Fruit fly (Drosophila melanogaster) whole organism, embryonic: ENCODE data around the gene Chd64.

Source experiments
- Atf6 ChIP-seq: fragments of 200-800 bp; sonication (Bioruptor generic); IDR thresholded peaks from 2 replicates; pipeline ENCODE4 v1.3.6; 2022; ENCODE audit warnings: missing biosample characterization, missing genetic modification characterization
- BEAF-32 ChIP-seq: fragments of 200-800 bp; sonication (Bioruptor generic); optimal IDR thresholded peaks from 3 replicates; lab custom pipeline; 2017; ENCODE audit warnings: missing biosample characterization, missing genetic modification characterization, mild to moderate bottlenecking, moderate library complexity, missing genetic modification reagents
- Blimp-1 ChIP-seq: fragments of 200-800 bp; sonication (Bioruptor generic); optimal IDR thresholded peaks from 3 replicates; lab custom pipeline; 2018; ENCODE audit warnings: missing biosample characterization, missing genetic modification characterization, mild to moderate bottlenecking, moderate library complexity, missing genetic modification reagents
- Bteb2 ChIP-seq: fragments of 200-800 bp; sonication (Bioruptor generic); optimal IDR thresholded peaks from 2 replicates; lab custom pipeline; 2016; ENCODE audit warnings: missing biosample characterization, missing genetic modification characterization
- CG1024 ChIP-seq: fragments of 200-800 bp; sonication (Bioruptor generic); IDR thresholded peaks from 2 replicates; pipeline ENCODE4 v1.3.6; 2022; ENCODE audit warnings: missing biosample characterization, missing genetic modification characterization
- CG10543 ChIP-seq: fragments of 200-800 bp; sonication (Bioruptor generic); optimal IDR thresholded peaks from 3 replicates; lab custom pipeline; 2017; ENCODE audit warnings: missing biosample characterization, mild to moderate bottlenecking, missing genetic modification characterization, moderate library complexity
- CG12299 ChIP-seq: fragments of 200-800 bp; sonication (Bioruptor generic); optimal IDR thresholded peaks from 2 replicates; lab custom pipeline; 2018; ENCODE audit warnings: missing biosample characterization, mild to moderate bottlenecking, missing genetic modification characterization
- CG13296 ChIP-seq: fragments of 200-800 bp; sonication (Bioruptor generic); optimal IDR thresholded peaks from 3 replicates; lab custom pipeline; 2018; ENCODE audit warnings: missing biosample characterization, mild to moderate bottlenecking, missing genetic modification characterization
- CG17912 ChIP-seq: fragments of 200-800 bp; sonication (Bioruptor generic); optimal IDR thresholded peaks from 2 replicates; lab custom pipeline; 2018; ENCODE audit warnings: missing biosample characterization, mild to moderate bottlenecking, missing genetic modification characterization
- CG31388 ChIP-seq: fragments of 200-800 bp; sonication (Bioruptor generic); optimal IDR thresholded peaks from 2 replicates; lab custom pipeline; 2016; ENCODE audit warnings: missing biosample characterization, missing genetic modification characterization
- CG34224 ChIP-seq: fragments of 200-800 bp; sonication (Bioruptor generic); IDR thresholded peaks from 3 replicates; pipeline ENCODE4 v1.3.6; 2022; ENCODE audit warnings: missing biosample characterization, missing genetic modification characterization; ENCODE audit not compliant: partially characterized antibody
- CG4617 ChIP-seq: fragments of 200-800 bp; sonication (Bioruptor generic); optimal IDR thresholded peaks from 3 replicates; lab custom pipeline; 2016; ENCODE audit warnings: missing biosample characterization, missing genetic modification characterization, borderline replicate concordance
- CG4707 ChIP-seq: fragments of 200-800 bp; sonication (Bioruptor generic); optimal IDR thresholded peaks from 2 replicates; lab custom pipeline; 2018; ENCODE audit warnings: missing biosample characterization, mild to moderate bottlenecking, missing genetic modification characterization, moderate library complexity
- CG4854 ChIP-seq: fragments of 200-800 bp; sonication (Bioruptor generic); optimal IDR thresholded peaks from 2 replicates; lab custom pipeline; 2016; ENCODE audit warnings: missing biosample characterization, missing genetic modification characterization, inconsistent platforms
- CG5953 ChIP-seq: fragments of 200-800 bp; sonication (Bioruptor generic); IDR thresholded peaks from 2 replicates; pipeline ENCODE4 v1.3.6; 2022; ENCODE audit warnings: missing biosample characterization, missing genetic modification characterization
- CG6689 ChIP-seq: fragments of 200-800 bp; sonication (Bioruptor generic); IDR thresholded peaks from 2 replicates; pipeline ENCODE4 v1.3.6; 2022; ENCODE audit warnings: missing biosample characterization, missing genetic modification characterization
- CG7963 ChIP-seq: fragments of 200-800 bp; sonication (Bioruptor generic); IDR thresholded peaks from 3 replicates; pipeline ENCODE4 v1.3.6; 2022; ENCODE audit warnings: missing biosample characterization, missing genetic modification characterization; ENCODE audit not compliant: partially characterized antibody
- CG8281 ChIP-seq: fragments of 200-800 bp; sonication (Bioruptor generic); optimal IDR thresholded peaks from 2 replicates; lab custom pipeline; 2018; ENCODE audit warnings: missing biosample characterization, mild to moderate bottlenecking, missing genetic modification characterization, moderate library complexity
- CG8359 ChIP-seq: fragments of 200-800 bp; sonication (Bioruptor generic); optimal IDR thresholded peaks from 2 replicates; lab custom pipeline; 2017; ENCODE audit warnings: missing biosample characterization, mild to moderate bottlenecking, missing genetic modification characterization, borderline replicate concordance
- CrebB ChIP-seq: fragments of 200-800 bp; sonication (Bioruptor generic); optimal IDR thresholded peaks from 3 replicates; lab custom pipeline; 2018; ENCODE audit warnings: missing biosample characterization, mild to moderate bottlenecking, missing genetic modification characterization
- Doc2 ChIP-seq: fragments of 200-800 bp; sonication (Bioruptor generic); IDR thresholded peaks from 2 replicates; pipeline ENCODE4 v1.3.6; 2022; ENCODE audit warnings: missing biosample characterization, missing genetic modification characterization
- ERR ChIP-seq: fragments of 200-800 bp; sonication (Bioruptor generic); optimal IDR thresholded peaks from 2 replicates; lab custom pipeline; 2016; ENCODE audit warnings: missing biosample characterization, missing genetic modification characterization
- Hand ChIP-seq: fragments of 200-800 bp; sonication (Bioruptor generic); optimal IDR thresholded peaks from 2 replicates; lab custom pipeline; 2017; ENCODE audit warnings: mild to moderate bottlenecking, missing biosample characterization, missing genetic modification reagents, missing genetic modification characterization
- Hmx ChIP-seq: fragments of 200-800 bp; sonication (Bioruptor generic); optimal IDR thresholded peaks from 2 replicates; lab custom pipeline; 2016; ENCODE audit warnings: missing biosample characterization, missing genetic modification characterization
- Hsf ChIP-seq: fragments of 200-800 bp; sonication (Bioruptor generic); optimal IDR thresholded peaks from 3 replicates; lab custom pipeline; 2016; ENCODE audit warnings: missing biosample characterization, missing genetic modification characterization
- Myb ChIP-seq: fragments of 200-800 bp; sonication (Bioruptor generic); optimal IDR thresholded peaks from 2 replicates; lab custom pipeline; 2016; ENCODE audit warnings: missing biosample characterization, missing genetic modification characterization
- Oaz ChIP-seq: fragments of 200-800 bp; sonication (Bioruptor generic); IDR thresholded peaks from 2 replicates; pipeline ENCODE4 v1.3.6; 2022; ENCODE audit warnings: missing biosample characterization, missing genetic modification characterization
- Ptx1 ChIP-seq: fragments of 200-800 bp; sonication (Bioruptor generic); IDR thresholded peaks from 2 replicates; pipeline ENCODE4 v1.3.6; 2022; ENCODE audit warnings: missing biosample characterization, missing genetic modification characterization
- Scr ChIP-seq: fragments of 200-800 bp; sonication (Bioruptor generic); IDR thresholded peaks from 2 replicates; pipeline ENCODE4 v1.3.6; 2022; ENCODE audit warnings: missing biosample characterization, missing genetic modification characterization; ENCODE audit not compliant: partially characterized antibody
- Sry-δ ChIP-seq: fragments of 200-800 bp; sonication (Bioruptor generic); optimal IDR thresholded peaks from 2 replicates; lab custom pipeline; 2016; ENCODE audit warnings: missing biosample characterization, missing genetic modification characterization
- Ssrp ChIP-seq: fragments of 200-800 bp; sonication (Bioruptor generic); optimal IDR thresholded peaks from 2 replicates; lab custom pipeline; 2018; ENCODE audit warnings: missing biosample characterization, mild to moderate bottlenecking, missing genetic modification characterization, moderate library complexity
- Taf1 ChIP-seq: fragments of 200-800 bp; sonication (Bioruptor generic); IDR thresholded peaks from 2 replicates; pipeline ENCODE4 v1.3.6; 2022; ENCODE audit warnings: missing biosample characterization, missing genetic modification characterization
- Tbp ChIP-seq: fragments of >200 bp; optimal IDR thresholded peaks from 2 replicates; lab custom pipeline; 2018; ENCODE audit warnings: missing biosample characterization, missing genetic modification characterization
- az2 ChIP-seq: fragments of 200-800 bp; sonication (Bioruptor generic); optimal IDR thresholded peaks from 3 replicates; lab custom pipeline; 2016; ENCODE audit warnings: missing biosample characterization, missing genetic modification characterization
- cg ChIP-seq: fragments of 200-800 bp; sonication (Bioruptor generic); optimal IDR thresholded peaks from 3 replicates; lab custom pipeline; 2019; ENCODE audit warnings: missing biosample characterization, mild to moderate bottlenecking, missing genetic modification characterization, moderate library complexity
- croc ChIP-seq: fragments of 200-800 bp; sonication (Bioruptor generic); conservative IDR thresholded peaks from 3 replicates; pipeline ENCODE4 v1.3.6; 2022; ENCODE audit warnings: missing biosample characterization, missing genetic modification characterization
- crol ChIP-seq: fragments of 200-800 bp; sonication (Bioruptor generic); IDR thresholded peaks from 2 replicates; pipeline ENCODE4 v1.3.6; 2022; ENCODE audit warnings: missing biosample characterization, missing genetic modification characterization
- cwo ChIP-seq: fragments of 200-800 bp; sonication (Bioruptor generic); optimal IDR thresholded peaks from 3 replicates; lab custom pipeline; 2017; ENCODE audit warnings: missing biosample characterization, missing genetic modification characterization, mild to moderate bottlenecking, moderate library complexity, missing genetic modification reagents
- dmrt11E ChIP-seq: fragments of 200-800 bp; sonication (Bioruptor generic); optimal IDR thresholded peaks from 3 replicates; lab custom pipeline; 2018; ENCODE audit warnings: missing biosample characterization, mild to moderate bottlenecking, missing genetic modification characterization, moderate library complexity
- gsb-n ChIP-seq: fragments of 200-800 bp; sonication (Bioruptor generic); optimal IDR thresholded peaks from 3 replicates; lab custom pipeline; 2018; ENCODE audit warnings: missing biosample characterization, mild to moderate bottlenecking, missing genetic modification characterization
- hth ChIP-seq: fragments of >200 bp; optimal IDR thresholded peaks from 2 replicates; lab custom pipeline; 2017; ENCODE audit warnings: inconsistent platforms
- ind ChIP-seq: fragments of 200-800 bp; sonication (Bioruptor generic); optimal IDR thresholded peaks from 3 replicates; lab custom pipeline; 2016; ENCODE audit warnings: missing biosample characterization, missing genetic modification characterization
- mirr ChIP-seq: fragments of 200-800 bp; sonication (Bioruptor generic); optimal IDR thresholded peaks from 3 replicates; lab custom pipeline; 2018; ENCODE audit warnings: missing biosample characterization, mild to moderate bottlenecking, missing genetic modification characterization
- odd ChIP-seq: fragments of 200-800 bp; sonication (Bioruptor generic); optimal IDR thresholded peaks from 2 replicates; lab custom pipeline; 2017; ENCODE audit warnings: missing biosample characterization, mild to moderate bottlenecking, missing genetic modification characterization
- pzg ChIP-seq: fragments of 200-800 bp; sonication (Bioruptor generic); optimal IDR thresholded peaks from 3 replicates; lab custom pipeline; 2018; ENCODE audit warnings: missing biosample characterization, mild to moderate bottlenecking, missing genetic modification characterization, moderate library complexity
- row ChIP-seq: fragments of 200-800 bp; sonication (Bioruptor generic); IDR thresholded peaks from 3 replicates; pipeline ENCODE4 v1.3.6; 2022; ENCODE audit warnings: missing biosample characterization, missing genetic modification characterization
- slou ChIP-seq: fragments of 200-800 bp; sonication (Bioruptor generic); optimal IDR thresholded peaks from 3 replicates; lab custom pipeline; 2016; ENCODE audit warnings: missing biosample characterization, missing genetic modification characterization
- tx ChIP-seq: fragments of 200-800 bp; sonication (Bioruptor generic); optimal IDR thresholded peaks from 2 replicates; lab custom pipeline; 2016; ENCODE audit warnings: missing biosample characterization, missing genetic modification characterization
- vnd ChIP-seq: fragments of 200-800 bp; sonication (Bioruptor generic); IDR thresholded peaks from 3 replicates; pipeline ENCODE4 v1.3.6; 2022; ENCODE audit warnings: missing biosample characterization, missing genetic modification characterization; ENCODE audit not compliant: partially characterized antibody

Gene Chd64

dm6 chr3L:4133724-4134678 lies 11.8 kb upstream of the Chd64 start, which contains the start of gene ens:
Gene ens (minus strand): TSS chr3L:4134550.
- TF ChIP-seq CG8281 (tag; lab: Kevin White, UChicago) (no peak), Hmx (GFP tag; lab: Kevin White, UChicago) (no peak), CG7963 (no peak), Ssrp (tag; lab: Kevin White, UChicago) (no peak), CG8359 (GFP tag; lab: Kevin White, UChicago) (peak; percentile 20), Taf1 (GFP tag; lab: Robert Waterston, UW) (no peak), Oaz (GFP tag; lab: Robert Waterston, UW) (no peak), Scr (GFP tag; lab: Robert Waterston, UW) (no peak), gsb-n (tag; lab: Kevin White, UChicago) (no peak), Sry-δ (GFP tag; lab: Kevin White, UChicago) (peak; percentile 47), CG6689 (GFP tag; lab: Robert Waterston, UW) (no peak), CG13296 (GFP tag; lab: Kevin White, UChicago) (no peak), CG12299 (peak; percentile 22), mirr (GFP tag; lab: Kevin White, UChicago) (no peak), vnd (GFP tag; lab: Robert Waterston, UW) (no peak), odd (GFP tag; lab: Kevin White, UChicago) (no peak), Doc2 (GFP tag; lab: Robert Waterston, UW) (no peak), ind (GFP tag; lab: Kevin White, UChicago) (no peak), CG4854 (GFP tag; lab: Kevin White, UChicago) (no peak), Bteb2 (GFP tag; lab: Kevin White, UChicago) (no peak), az2 (GFP tag; lab: Kevin White, UChicago) (no peak), cwo (GFP tag; lab: Kevin White, UChicago) (no peak), CG10543 (GFP tag; lab: Kevin White, UChicago) (peak; percentile 37), Blimp-1 (GFP tag; lab: Kevin White, UChicago) (no peak), Myb (GFP tag; lab: Kevin White, UChicago) (peak; percentile 65), pzg (peak; percentile 79), BEAF-32 (peak; percentile 52), CG4707 (no peak), CG31388 (no peak), Hand (GFP tag; lab: Kevin White, UChicago) (no peak), CrebB (no peak), hth (lab: Kevin White, UChicago) (no peak), Ptx1 (GFP tag; lab: Robert Waterston, UW) (no peak), CG17912 (GFP tag; lab: Kevin White, UChicago) (peak; percentile 36), row (GFP tag; lab: Robert Waterston, UW) (no peak), Tbp (no peak), crol (GFP tag; lab: Robert Waterston, UW) (peak; percentile 77), slou (GFP tag; lab: Kevin White, UChicago) (no peak), CG5953 (GFP tag; lab: Robert Waterston, UW) (no peak), dmrt11E (tag; lab: Kevin White, UChicago) (no peak), cg (GFP tag; lab: Kevin White, UChicago) (peak; percentile 88), CG34224 (GFP tag; lab: Robert Waterston, UW) (0 out of 3 replicates have a peak, but pooled peaks have one; percentile 29), CG4617 (peak; percentile 93), CG1024 (GFP tag; lab: Robert Waterston, UW) (no peak), Atf6 (GFP tag; lab: Robert Waterston, UW) (no peak), Hsf (GFP tag; lab: Kevin White, UChicago) (no peak), croc (GFP tag; lab: Robert Waterston, UW) (no peak), ERR (no peak), tx (GFP tag; lab: Kevin White, UChicago) (no peak)
